Fruit fly (Drosophila melanogaster) whole organism, embryonic: ENCODE results near the gene Osi7.

Experiments
- CG14710 ChIP-seq: fragments of 200-800 bp; sonication (Bioruptor generic); optimal IDR thresholded peaks from 3 replicates; lab custom pipeline; 2019; ENCODE audit warnings: missing biosample characterization, mild to moderate bottlenecking, missing genetic modification characterization, moderate library complexity
- CG16813 ChIP-seq: fragments of 200-800 bp; sonication (Bioruptor generic); IDR thresholded peaks from 3 replicates; pipeline ENCODE4 v1.3.6; 2022; ENCODE audit warnings: missing biosample characterization, missing genetic modification characterization; ENCODE audit not compliant: partially characterized antibody
- CG18619 ChIP-seq: fragments of 200-800 bp; sonication (Bioruptor generic); optimal IDR thresholded peaks from 3 replicates; lab custom pipeline; 2017; ENCODE audit warnings: missing biosample characterization, mild to moderate bottlenecking, missing genetic modification characterization
- Dfd ChIP-seq, 2 experiments: fragments of >200 bp; optimal IDR thresholded peaks; 2 replicates each; lab custom pipeline; 2017; ENCODE audit warnings: missing biosample characterization in 2 of 2, missing genetic modification characterization in 2 of 2
- ERR ChIP-seq: fragments of 200-800 bp; sonication (Bioruptor generic); optimal IDR thresholded peaks from 2 replicates; lab custom pipeline; 2016; ENCODE audit warnings: missing biosample characterization, missing genetic modification characterization
- HLHmδ ChIP-seq: fragments of 200-800 bp; sonication (Bioruptor generic); optimal IDR thresholded peaks from 2 replicates; lab custom pipeline; 2018; ENCODE audit warnings: missing biosample characterization, mild to moderate bottlenecking, missing genetic modification characterization, moderate library complexity
- disco-r ChIP-seq: fragments of 200-800 bp; sonication (Bioruptor generic); optimal IDR thresholded peaks from 2 replicates; lab custom pipeline; 2016; ENCODE audit warnings: missing biosample characterization, missing genetic modification characterization
- dm ChIP-seq: fragments of 200-800 bp; sonication (Bioruptor generic); optimal IDR thresholded peaks from 3 replicates; lab custom pipeline; 2016; ENCODE audit warnings: missing biosample characterization, missing genetic modification characterization
- org-1 ChIP-seq: fragments of 200-800 bp; sonication (Bioruptor generic); optimal IDR thresholded peaks from 2 replicates; lab custom pipeline; 2017; ENCODE audit warnings: missing biosample characterization, missing genetic modification characterization

DNA sequence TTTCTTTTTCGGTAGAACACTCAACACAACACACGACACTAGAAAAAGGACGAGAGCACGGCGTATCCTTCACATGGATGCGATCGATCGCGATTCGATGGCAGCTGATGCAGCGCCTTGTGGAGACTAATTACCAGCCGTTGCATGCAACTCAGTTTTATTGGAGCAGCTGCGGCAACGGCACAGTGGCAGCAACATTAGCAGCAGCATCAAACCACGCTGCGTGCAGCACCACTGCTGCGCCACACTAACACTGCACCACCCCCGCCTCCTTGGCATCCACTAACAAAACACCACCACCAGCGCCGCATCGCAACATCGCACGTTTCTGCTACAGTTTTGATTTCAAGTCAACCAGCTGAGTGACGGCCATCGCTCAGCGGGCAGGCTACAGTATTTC, 27.1 kb upstream of the Osi7 start, which contains the start of gene Osi4:
- no peak for TF ChIP-seq ERR
- TF ChIP-seq org-1 (GFP tag; lab: Kevin White, UChicago): no peak
- no peak for TF ChIP-seq HLHmδ (GFP tag; lab: Kevin White, UChicago)
- no peak for TF ChIP-seq CG16813 (GFP tag; lab: Robert Waterston, UW)
- TF ChIP-seq disco-r (GFP tag; lab: Kevin White, UChicago): no peak
- no peak for TF ChIP-seq Dfd (GFP tag; optimal IDR thresholded peaks at IDR 0.05; lab: Kevin White, UChicago)
- no peak for TF ChIP-seq CG14710
- TF ChIP-seq dm: no peak
- no peak for TF ChIP-seq CG18619 (GFP tag; lab: Kevin White, UChicago)
